Worm (Caenorhabditis elegans) whole organism, L2 larva: ENCODE results near the gene C29F9.5.
A peak's percentile ranks its signal among the peaks of the same experiment; 100 is the strongest.
"Not testable (repeated sequence)": the region's sequence is repeated elsewhere in the genome, so short reads cannot be mapped to it uniquely, and the experiment has no call there.

Experiments
- C34F6.9 ChIP-seq: fragments of 150-350 bp; optimal IDR thresholded peaks from 2 replicates; lab custom pipeline; 2014; ENCODE audit warnings: missing biosample characterization, missing genetic modification characterization
- F13H6.1 ChIP-seq: sonication (generic microtip); optimal IDR thresholded peaks from 2 replicates; lab custom pipeline; 2016; ENCODE audit warnings: missing genetic modification characterization, missing compliant biosample characterization
- aly-2 ChIP-seq: fragments of 150-350 bp; optimal IDR thresholded peaks from 2 replicates; lab custom pipeline; 2014; ENCODE audit warnings: missing biosample characterization, missing genetic modification characterization
- ama-1 ChIP-seq: fragments of 150-350 bp; optimal IDR thresholded peaks from 2 replicates; lab custom pipeline; 2018; ENCODE audit warnings: inconsistent platforms
- blmp-1 ChIP-seq: sonication (generic microtip); optimal IDR thresholded peaks from 2 replicates; lab custom pipeline; 2017; ENCODE audit warnings: missing genetic modification characterization, mild to moderate bottlenecking, missing compliant biosample characterization, antibody characterized with exemption, moderate library complexity; ENCODE audit not compliant: insufficient read depth
- ceh-82 ChIP-seq: fragments of 150-350 bp; optimal IDR thresholded peaks from 2 replicates; lab custom pipeline; 2014; ENCODE audit warnings: missing biosample characterization, missing genetic modification characterization
- crh-2 ChIP-seq: sonication (generic microtip); optimal IDR thresholded peaks from 2 replicates; lab custom pipeline; 2017; ENCODE audit warnings: missing biosample characterization, missing genetic modification characterization
- dmd-4 ChIP-seq: sonication (generic microtip); optimal IDR thresholded peaks from 2 replicates; lab custom pipeline; 2017; ENCODE audit warnings: missing biosample characterization, missing genetic modification characterization
- elt-1 ChIP-seq: fragments of 150-350 bp; optimal IDR thresholded peaks from 2 replicates; lab custom pipeline; 2014; ENCODE audit warnings: missing biosample characterization, missing genetic modification characterization
- fos-1 ChIP-seq: fragments of 150-350 bp; optimal IDR thresholded peaks from 2 replicates; lab custom pipeline; 2014; ENCODE audit warnings: missing biosample characterization, missing genetic modification characterization
- gmeb-1 ChIP-seq: fragments of 150-350 bp; optimal IDR thresholded peaks from 2 replicates; lab custom pipeline; 2014; ENCODE audit warnings: missing biosample characterization, missing genetic modification characterization
- lin-11 ChIP-seq: fragments of 150-350 bp; sonication (generic microtip); optimal IDR thresholded peaks from 2 replicates; lab custom pipeline; 2014; ENCODE audit warnings: missing biosample characterization, missing genetic modification characterization, inconsistent platforms, mixed read lengths
- lin-13 ChIP-seq: fragments of 150-350 bp; optimal IDR thresholded peaks from 2 replicates; lab custom pipeline; 2014; ENCODE audit warnings: missing biosample characterization, missing genetic modification reagents, missing genetic modification characterization
- lin-39 ChIP-seq: fragments of 150-350 bp; optimal IDR thresholded peaks from 2 replicates; lab custom pipeline; 2014; ENCODE audit warnings: missing biosample characterization, missing genetic modification reagents, missing genetic modification characterization
- lsy-2 ChIP-seq, 2 experiments: fragments of 150-350 bp in 1 of 2; sonication (generic microtip) in 1 of 2; optimal IDR thresholded peaks; 2 replicates each; lab custom pipeline; 2014 to 2017; ENCODE audit warnings: missing biosample characterization in 2 of 2, missing genetic modification characterization in 2 of 2
- mab-5 ChIP-seq: fragments of 150-350 bp; optimal IDR thresholded peaks from 2 replicates; lab custom pipeline; 2014; ENCODE audit warnings: missing biosample characterization, missing genetic modification characterization
- nhr-11 ChIP-seq: fragments of 150-350 bp; optimal IDR thresholded peaks from 2 replicates; lab custom pipeline; 2014; ENCODE audit warnings: missing biosample characterization, missing genetic modification characterization
- nhr-129 ChIP-seq: fragments of 150-350 bp; optimal IDR thresholded peaks from 2 replicates; lab custom pipeline; 2014; ENCODE audit warnings: missing biosample characterization, missing genetic modification characterization
- nhr-21 ChIP-seq: fragments of 150-350 bp; optimal IDR thresholded peaks from 2 replicates; lab custom pipeline; 2014; ENCODE audit warnings: missing biosample characterization, missing genetic modification characterization
- nhr-237 ChIP-seq: fragments of 150-350 bp; optimal IDR thresholded peaks from 2 replicates; lab custom pipeline; 2014; ENCODE audit warnings: missing biosample characterization, missing genetic modification characterization
- nhr-6 ChIP-seq: fragments of 150-350 bp; optimal IDR thresholded peaks from 2 replicates; lab custom pipeline; 2014; ENCODE audit warnings: missing biosample characterization, missing genetic modification characterization
- peb-1 ChIP-seq: fragments of 150-350 bp; optimal IDR thresholded peaks from 2 replicates; lab custom pipeline; 2014; ENCODE audit warnings: missing biosample characterization, missing genetic modification characterization
- skn-1 ChIP-seq: sonication (generic microtip); optimal IDR thresholded peaks from 2 replicates; lab custom pipeline; 2017; ENCODE audit warnings: missing biosample characterization, missing genetic modification characterization
- sma-3 ChIP-seq: sonication (generic microtip); optimal IDR thresholded peaks from 2 replicates; lab custom pipeline; 2016; ENCODE audit warnings: missing genetic modification reagents, missing genetic modification characterization, missing compliant biosample characterization
- sma-9 ChIP-seq, 2 experiments: fragments of 150-350 bp in 1 of 2; sonication (generic microtip) in 1 of 2; optimal IDR thresholded peaks; 2 replicates each; lab custom pipeline; 2014 to 2016; ENCODE audit warnings: missing genetic modification characterization in 2 of 2, mild to moderate bottlenecking in 1 of 2, missing biosample characterization in 1 of 2, missing compliant biosample characterization in 1 of 2, missing genetic modification reagents in 1 of 2, moderate library complexity in 1 of 2
- snpc-4 ChIP-seq: fragments of 150-350 bp; optimal IDR thresholded peaks from 2 replicates; lab custom pipeline; 2014; ENCODE audit warnings: missing biosample characterization, missing genetic modification characterization
- unc-39 ChIP-seq: fragments of 150-350 bp; optimal IDR thresholded peaks from 2 replicates; lab custom pipeline; 2014; ENCODE audit warnings: missing biosample characterization, missing genetic modification characterization
- unc-55 ChIP-seq: fragments of 150-350 bp; sonication (generic microtip); optimal IDR thresholded peaks from 3 replicates; lab custom pipeline; 2014; ENCODE audit warnings: missing biosample characterization, missing genetic modification reagents, missing genetic modification characterization
- unc-62 ChIP-seq: fragments of 150-350 bp; optimal IDR thresholded peaks from 2 replicates; lab custom pipeline; 2014; ENCODE audit warnings: missing biosample characterization, missing genetic modification reagents, missing genetic modification characterization
- zag-1 ChIP-seq: fragments of 150-350 bp; optimal IDR thresholded peaks from 2 replicates; lab custom pipeline; 2014; ENCODE audit warnings: missing biosample characterization, missing genetic modification characterization
- ztf-1 ChIP-seq: fragments of 200-800 bp; sonication (Bioruptor generic); conservative IDR thresholded peaks from 2 replicates; pipeline ENCODE4 v1.3.6; 2022; ENCODE audit warnings: missing genetic modification characterization, missing compliant biosample characterization
- ztf-4 ChIP-seq: fragments of 150-350 bp; optimal IDR thresholded peaks from 2 replicates; lab custom pipeline; 2014; ENCODE audit warnings: missing biosample characterization, missing genetic modification characterization

Gene C29F9.5

DNA sequence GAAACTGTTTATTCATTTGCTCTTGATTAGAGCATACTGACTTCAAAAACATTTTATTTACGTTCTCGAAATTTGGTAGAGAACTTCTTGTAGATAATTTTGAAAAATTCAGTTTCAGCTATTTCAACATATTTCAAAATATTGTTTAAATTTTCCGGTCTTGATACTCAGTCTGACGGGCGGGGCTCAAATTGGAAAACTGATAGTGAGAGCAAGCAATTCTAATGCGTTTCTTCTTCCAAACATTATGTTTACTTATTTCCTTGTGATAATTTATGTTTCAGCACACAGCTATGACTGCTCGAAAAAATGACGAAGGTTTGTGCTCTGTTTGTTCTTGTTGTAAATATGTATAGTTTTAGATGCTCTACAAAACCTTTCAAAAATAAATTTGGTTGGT, 2.9 kb downstream of the C29F9.5 start, which contains the start of gene pals-24 (continued):
- TF ChIP-seq aly-2 (tag; lab: Kevin White, UChicago): no peak
- no peak for TF ChIP-seq ztf-1
- no peak for TF ChIP-seq zag-1
- TF ChIP-seq sma-9 (GFP tag; optimal IDR thresholded peaks at IDR 0.05; lab: Kevin White, UChicago): peak; percentile 8
- no peak for TF ChIP-seq sma-9 (tag; optimal IDR thresholded peaks at IDR 0.05; lab: Kevin White, UChicago)
- TF ChIP-seq peb-1: no peak
- TF ChIP-seq ceh-82 (tag; lab: Kevin White, UChicago): no peak
- TF ChIP-seq mab-5: no peak
- no peak for TF ChIP-seq lin-11
- TF ChIP-seq C34F6.9 (tag; lab: Kevin White, UChicago): no peak
- TF ChIP-seq dmd-4 (tag; lab: Kevin White, UChicago): no peak

DNA sequence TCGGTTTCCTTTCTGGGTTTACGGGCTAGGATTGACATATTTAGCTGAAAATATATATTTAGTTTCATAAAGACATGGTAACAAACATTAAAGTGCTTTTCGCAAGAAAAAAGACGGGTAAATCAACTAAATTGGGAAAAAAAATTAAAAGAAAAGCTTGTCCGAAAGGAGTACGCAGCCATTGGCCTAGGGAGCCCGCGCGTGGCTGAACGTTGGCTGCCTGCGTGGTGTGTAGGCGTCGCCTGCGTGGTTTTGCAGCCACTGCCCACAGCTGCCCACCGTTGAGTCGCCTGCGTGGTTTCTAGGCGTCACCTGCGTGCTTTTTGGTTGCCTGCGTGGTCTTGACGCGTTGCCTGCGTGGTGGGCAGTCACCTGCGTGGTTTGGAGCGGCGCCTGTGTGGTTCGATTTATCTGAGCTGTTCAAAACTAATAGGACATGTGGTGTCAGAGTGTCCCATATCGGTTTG, 4.7 kb downstream of the C29F9.5 start, which contains the start of gene C29F9.12:
Gene C29F9.12, minus strand, starts transcription at position 51 of the 467 bp plus-strand sequence.
- TF ChIP-seq unc-39, nhr-237, nhr-21 (tag; lab: Kevin White, UChicago): not testable (repeated sequence)

DNA sequence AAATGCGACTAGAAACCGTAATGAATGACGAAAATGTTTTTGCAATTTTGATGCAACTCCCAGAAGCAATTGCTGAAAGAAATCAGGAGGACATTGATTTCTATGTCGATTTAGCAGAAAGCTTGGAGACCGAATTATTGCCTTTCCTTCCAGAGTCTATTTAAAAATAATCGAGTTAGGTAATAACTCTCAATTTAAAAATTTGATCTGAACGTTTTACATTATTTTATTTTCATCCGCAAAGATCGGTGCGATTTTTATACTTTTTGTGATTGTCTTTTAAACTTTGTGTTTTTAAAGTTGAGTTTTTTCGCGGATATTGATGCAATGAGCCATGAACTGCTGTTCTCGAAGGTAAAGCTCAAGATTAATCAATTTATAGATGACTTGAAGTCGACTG, 7.2 kb downstream of the C29F9.5 start, which contains the start of gene pals-23:
Gene pals-23, plus strand, starts transcription at position 301 of the 400 bp plus-strand sequence.
- TF ChIP-seq sma-3 (GFP tag; lab: Kevin White, UChicago): no peak
- TF ChIP-seq nhr-11 (tag; lab: Kevin White, UChicago): no peak
- no peak for TF ChIP-seq nhr-237 (tag; lab: Kevin White, UChicago)
- no peak for TF ChIP-seq nhr-6 (tag; lab: Kevin White, UChicago)
- no peak for TF ChIP-seq lin-13 (GFP tag; lab: Kevin White, UChicago)
- no peak for TF ChIP-seq skn-1 (tag; lab: Kevin White, UChicago)
- TF ChIP-seq blmp-1: no peak
- TF ChIP-seq fos-1 (tag; lab: Kevin White, UChicago): no peak
- no peak for TF ChIP-seq snpc-4 (tag; lab: Kevin White, UChicago)
- TF ChIP-seq elt-1 (tag; lab: Kevin White, UChicago): no peak
- TF ChIP-seq lin-11: no peak
- TF ChIP-seq, all 48 proteins: peak for 0

DNA sequence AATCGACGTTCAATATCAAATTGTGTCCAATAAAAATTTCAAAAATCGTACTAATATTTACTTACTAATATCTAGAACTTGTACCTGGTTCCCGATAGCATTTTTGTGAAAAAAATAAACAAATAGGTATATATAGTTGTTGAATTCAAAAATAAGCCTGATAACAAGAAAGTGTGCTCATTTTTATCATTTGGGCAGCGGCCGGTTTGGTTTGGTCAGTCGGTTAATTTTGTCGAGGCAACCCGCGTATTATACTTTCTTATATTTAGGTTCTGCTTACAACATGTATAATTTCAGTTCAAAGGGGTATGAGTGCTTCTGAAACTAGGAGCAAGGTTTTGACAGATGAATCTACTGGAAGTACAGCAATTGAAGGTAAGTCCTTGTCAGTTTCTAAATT, 13.3 kb downstream of the C29F9.5 start, which contains the start of the genes nhr-280 and C29F9.2:
Gene nhr-280, minus strand, starts transcription at position 101 of the 400 bp plus-strand sequence.
Gene C29F9.2, plus strand, starts transcription at position 298 of the 400 bp plus-strand sequence.
- no peak for TF ChIP-seq unc-62 (GFP tag; lab: Kevin White, UChicago)

DNA sequence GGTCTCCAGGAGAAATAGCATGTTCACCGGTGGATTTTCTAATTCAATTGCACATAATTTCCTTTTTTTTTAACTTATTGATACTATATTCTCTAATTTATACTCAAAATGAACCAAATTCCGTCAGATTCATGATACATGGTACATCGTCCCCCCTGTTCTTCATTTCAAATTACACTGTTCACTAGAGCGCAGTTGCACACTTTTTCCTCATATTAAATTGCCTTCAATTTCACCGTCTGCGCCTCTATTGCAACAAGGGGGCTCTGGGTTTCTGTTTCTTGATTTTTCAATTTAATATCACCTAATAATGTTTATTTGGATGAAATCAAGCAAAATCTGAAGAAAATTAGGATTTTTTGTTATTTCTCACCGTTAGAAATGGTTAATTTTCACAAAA, 14.3 kb downstream of the C29F9.5 start:
- TF ChIP-seq unc-39 (tag; lab: Kevin White, UChicago): no peak
- no peak for TF ChIP-seq ama-1 (lab: Kevin White, UChicago)
- TF ChIP-seq zag-1: peak; percentile 19
- TF ChIP-seq F13H6.1 (tag; lab: Kevin White, UChicago): peak; percentile 22
- TF ChIP-seq ztf-4 (tag; lab: Kevin White, UChicago): no peak
- TF ChIP-seq C34F6.9 (tag; lab: Kevin White, UChicago): peak; percentile 83
- TF ChIP-seq fos-1 (tag; lab: Kevin White, UChicago): peak; percentile 54
- TF ChIP-seq blmp-1: no peak
- TF ChIP-seq snpc-4 (tag; lab: Kevin White, UChicago): no peak
- TF ChIP-seq nhr-21 (tag; lab: Kevin White, UChicago): peak; percentile 16
- no peak for TF ChIP-seq lin-39 (tag; lab: Kevin White, UChicago)
- TF ChIP-seq unc-55 (GFP tag; lab: Kevin White, UChicago): peak; percentile 84
- TF ChIP-seq lsy-2 (tag; optimal IDR thresholded peaks at IDR 0.05; lab: Kevin White, UChicago): peak in 1 of 2 experiments; percentile 75
- TF ChIP-seq nhr-129 (tag; lab: Kevin White, UChicago): peak; percentile 79
- peak; percentile 31 for TF ChIP-seq nhr-6 (tag; lab: Kevin White, UChicago)
- TF ChIP-seq gmeb-1 (tag; lab: Kevin White, UChicago): peak; percentile 46
- TF ChIP-seq crh-2 (tag; lab: Kevin White, UChicago): peak; percentile 60
- TF ChIP-seq dmd-4 (tag; lab: Kevin White, UChicago): no peak
